Worm (Caenorhabditis elegans) whole organism, late embryonic: Measurements from ENCODE around the gene clc-9.

Experiments used
- C08G9.2 ChIP-seq: sonication (generic microtip); optimal IDR thresholded peaks from 2 replicates; lab custom pipeline; 2016; ENCODE audit warnings: mild to moderate bottlenecking, missing genetic modification characterization, moderate library complexity, missing compliant biosample characterization
- F13H6.1 ChIP-seq: sonication (generic microtip); optimal IDR thresholded peaks from 2 replicates; lab custom pipeline; 2016; ENCODE audit warnings: missing genetic modification characterization, missing compliant biosample characterization
- ahr-1 ChIP-seq: sonication (generic microtip); optimal IDR thresholded peaks from 2 replicates; lab custom pipeline; 2016; ENCODE audit warnings: missing genetic modification characterization, missing compliant biosample characterization
- ama-1 ChIP-seq: fragments of 150-350 bp; optimal IDR thresholded peaks from 2 replicates; lab custom pipeline; 2014
- ceh-19 ChIP-seq: fragments of 200-800 bp; sonication (Bioruptor generic); optimal IDR thresholded peaks from 2 replicates; lab custom pipeline; 2018; ENCODE audit warnings: mild to moderate bottlenecking, missing genetic modification characterization, missing compliant biosample characterization
- ceh-2 ChIP-seq: sonication (generic microtip); optimal IDR thresholded peaks from 2 replicates; lab custom pipeline; 2016; ENCODE audit warnings: missing genotype, missing genetic modification characterization, missing compliant biosample characterization
- ceh-22 ChIP-seq: sonication (generic microtip); optimal IDR thresholded peaks from 2 replicates; lab custom pipeline; 2017; ENCODE audit warnings: missing biosample characterization, missing genetic modification characterization
- ceh-24 ChIP-seq: sonication (generic microtip); optimal IDR thresholded peaks from 2 replicates; lab custom pipeline; 2016; ENCODE audit warnings: mild to moderate bottlenecking, missing genetic modification characterization, missing compliant biosample characterization
- ceh-30 ChIP-seq: fragments of 150-350 bp; optimal IDR thresholded peaks from 2 replicates; lab custom pipeline; 2014; ENCODE audit warnings: missing biosample characterization, missing genetic modification characterization
- ceh-31 ChIP-seq: sonication (generic microtip); optimal IDR thresholded peaks from 2 replicates; lab custom pipeline; 2016; ENCODE audit warnings: missing genetic modification characterization, missing compliant biosample characterization
- ceh-34 ChIP-seq: sonication (generic microtip); optimal IDR thresholded peaks from 2 replicates; lab custom pipeline; 2016; ENCODE audit warnings: mild to moderate bottlenecking, missing genetic modification characterization, missing compliant biosample characterization
- ceh-45 ChIP-seq: fragments of 200-800 bp; sonication (Bioruptor generic); IDR thresholded peaks from 2 replicates; pipeline ENCODE4 v1.3.6; 2022; ENCODE audit warnings: missing genetic modification reagents, missing genetic modification characterization, missing compliant biosample characterization
- ceh-9 ChIP-seq: sonication (generic microtip); optimal IDR thresholded peaks from 2 replicates; lab custom pipeline; 2016; ENCODE audit warnings: mild to moderate bottlenecking, missing genetic modification characterization, inconsistent platforms, missing compliant biosample characterization
- che-1 ChIP-seq: sonication (generic microtip); optimal IDR thresholded peaks from 2 replicates; lab custom pipeline; 2016; ENCODE audit warnings: mild to moderate bottlenecking, missing genetic modification characterization, missing compliant biosample characterization
- dmd-4 ChIP-seq: sonication (generic microtip); optimal IDR thresholded peaks from 2 replicates; lab custom pipeline; 2016; ENCODE audit warnings: borderline replicate concordance, missing genetic modification characterization, missing compliant biosample characterization
- elt-2 ChIP-seq: sonication (generic microtip); optimal IDR thresholded peaks from 2 replicates; lab custom pipeline; 2016; ENCODE audit warnings: missing genetic modification reagents, missing genetic modification characterization, missing compliant biosample characterization
- ets-4 ChIP-seq: sonication (generic microtip); optimal IDR thresholded peaks from 2 replicates; lab custom pipeline; 2016; ENCODE audit warnings: missing genetic modification characterization, missing compliant biosample characterization
- eyg-1 ChIP-seq: sonication (generic microtip); optimal IDR thresholded peaks from 2 replicates; lab custom pipeline; 2016; ENCODE audit warnings: missing genotype, missing genetic modification characterization, missing compliant biosample characterization
- gmeb-2 ChIP-seq: sonication (generic microtip); optimal IDR thresholded peaks from 2 replicates; lab custom pipeline; 2016; ENCODE audit warnings: missing genetic modification characterization, inconsistent platforms, missing compliant biosample characterization
- hlh-13 ChIP-seq: fragments of 200-800 bp; sonication (Bioruptor generic); optimal IDR thresholded peaks from 2 replicates; lab custom pipeline; 2018; ENCODE audit warnings: mild to moderate bottlenecking, missing genetic modification characterization, missing compliant biosample characterization
- hlh-8 ChIP-seq: sonication (generic microtip); optimal IDR thresholded peaks from 2 replicates; lab custom pipeline; 2016; ENCODE audit warnings: missing genotype, missing genetic modification characterization, missing compliant biosample characterization
- lim-6 ChIP-seq: sonication (generic microtip); optimal IDR thresholded peaks from 2 replicates; lab custom pipeline; 2016; ENCODE audit warnings: missing genetic modification characterization, missing compliant biosample characterization
- lin-11 ChIP-seq: fragments of 200-800 bp; sonication (Bioruptor generic); optimal IDR thresholded peaks from 2 replicates; lab custom pipeline; 2018; ENCODE audit warnings: mild to moderate bottlenecking, missing genetic modification characterization, missing compliant biosample characterization
- madf-2 ChIP-seq: sonication (generic microtip); optimal IDR thresholded peaks from 2 replicates; lab custom pipeline; 2017; ENCODE audit warnings: missing genetic modification characterization, missing compliant biosample characterization
- mec-3 ChIP-seq: sonication (generic microtip); optimal IDR thresholded peaks from 2 replicates; lab custom pipeline; 2016; ENCODE audit warnings: borderline replicate concordance, missing genetic modification characterization, missing compliant biosample characterization
- nfya-1 ChIP-seq: sonication (generic microtip); optimal IDR thresholded peaks from 2 replicates; lab custom pipeline; 2017; ENCODE audit warnings: missing genetic modification characterization, mild to moderate bottlenecking, missing compliant biosample characterization, antibody characterized with exemption, moderate library complexity
- nhr-11 ChIP-seq: fragments of 150-350 bp; optimal IDR thresholded peaks from 2 replicates; lab custom pipeline; 2014; ENCODE audit warnings: missing biosample characterization, missing genetic modification characterization
- npax-4 ChIP-seq: sonication (generic microtip); optimal IDR thresholded peaks from 2 replicates; lab custom pipeline; 2016; ENCODE audit warnings: missing genetic modification characterization, missing compliant biosample characterization
- pat-9 ChIP-seq: fragments of 200-800 bp; sonication (Bioruptor generic); optimal IDR thresholded peaks from 2 replicates; lab custom pipeline; 2018; ENCODE audit warnings: mild to moderate bottlenecking, missing genetic modification characterization, moderate library complexity, missing compliant biosample characterization
- pha-2 ChIP-seq: sonication (generic microtip); optimal IDR thresholded peaks from 2 replicates; lab custom pipeline; 2017; ENCODE audit warnings: mild to moderate bottlenecking, missing genetic modification characterization, missing compliant biosample characterization
- pha-4 ChIP-seq: fragments of 150-350 bp; optimal IDR thresholded peaks from 2 replicates; lab custom pipeline; 2018; ENCODE audit warnings: missing biosample characterization, missing genetic modification reagents, missing genetic modification characterization
- pqm-1 ChIP-seq: sonication (generic microtip); optimal IDR thresholded peaks from 2 replicates; lab custom pipeline; 2016; ENCODE audit warnings: missing genetic modification characterization, missing compliant biosample characterization
- pros-1 ChIP-seq: fragments of 150-350 bp; optimal IDR thresholded peaks from 2 replicates; lab custom pipeline; 2014; ENCODE audit warnings: missing biosample characterization, missing genetic modification reagents, missing genetic modification characterization
- rnt-1 ChIP-seq: sonication (generic microtip); optimal IDR thresholded peaks from 2 replicates; lab custom pipeline; 2016; ENCODE audit warnings: missing genetic modification characterization, missing compliant biosample characterization
- sdc-2 ChIP-seq: sonication (generic microtip); optimal IDR thresholded peaks from 2 replicates; lab custom pipeline; 2016; ENCODE audit warnings: missing genotype, missing genetic modification characterization, missing compliant biosample characterization
- syd-9 ChIP-seq: sonication (generic microtip); optimal IDR thresholded peaks from 2 replicates; lab custom pipeline; 2016; ENCODE audit warnings: mild to moderate bottlenecking, missing genetic modification characterization, moderate library complexity, missing compliant biosample characterization
- tbx-2 ChIP-seq: sonication (generic microtip); optimal IDR thresholded peaks from 2 replicates; lab custom pipeline; 2016; ENCODE audit warnings: missing genetic modification characterization, missing compliant biosample characterization
- ttx-3 ChIP-seq: sonication (generic microtip); optimal IDR thresholded peaks from 2 replicates; lab custom pipeline; 2016; ENCODE audit warnings: missing genetic modification reagents, missing genetic modification characterization, missing compliant biosample characterization
- unc-3 ChIP-seq, 2 experiments: fragments of 200-800 bp in 1 of 2; sonication (Bioruptor generic) in 1 of 2; sonication (generic microtip) in 1 of 2; conservative IDR thresholded peaks in 1 of 2; optimal IDR thresholded peaks in 1 of 2; 2 replicates each; pipeline versions ENCODE4 v1.3.6 to Lab custom; 2016 to 2022; ENCODE audit warnings: missing compliant biosample characterization in 2 of 2, missing genetic modification characterization in 2 of 2, missing genetic modification reagents in 1 of 2
- unc-42 ChIP-seq: sonication (generic microtip); optimal IDR thresholded peaks from 2 replicates; lab custom pipeline; 2016; ENCODE audit warnings: missing genotype, missing genetic modification characterization, missing compliant biosample characterization
- unc-55 ChIP-seq: sonication (generic microtip); optimal IDR thresholded peaks from 2 replicates; lab custom pipeline; 2017; ENCODE audit warnings: missing biosample characterization, missing genetic modification reagents, missing genetic modification characterization
- zip-5 ChIP-seq: sonication (generic microtip); optimal IDR thresholded peaks from 2 replicates; lab custom pipeline; 2016; ENCODE audit warnings: missing genetic modification characterization, missing compliant biosample characterization
- ztf-16 ChIP-seq: sonication (generic microtip); optimal IDR thresholded peaks from 2 replicates; lab custom pipeline; 2017; ENCODE audit warnings: missing genetic modification characterization, missing compliant biosample characterization

Gene clc-9

DNA sequence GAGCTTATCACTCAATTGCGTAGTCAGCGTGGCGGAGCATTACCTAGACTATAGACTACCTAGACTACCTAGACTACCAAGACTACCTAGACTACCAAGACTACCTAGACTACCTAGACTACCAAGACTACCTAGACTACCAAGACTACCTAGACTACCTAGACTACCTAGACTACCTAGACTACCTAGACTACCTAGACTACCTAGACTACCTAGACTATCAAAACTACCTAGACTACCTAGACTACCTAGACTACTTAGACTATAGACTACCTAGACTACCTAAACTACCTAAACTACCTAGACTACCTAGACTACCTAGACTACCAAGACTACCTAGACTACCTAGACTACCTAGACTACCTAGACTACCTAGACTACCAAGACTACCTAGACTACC is 41.8 kb upstream of the clc-9 start:
- TF ChIP-seq madf-2 (peak; percentile 57), npax-4 (peak; percentile 30), dmd-4 (tag; lab: Kevin White, UChicago) (peak; percentile 70), hlh-13 (peak; percentile 72), pat-9 (tag; lab: Kevin White, UChicago) (peak; percentile 42), lin-11 (tag; lab: Kevin White, UChicago) (peak; percentile 46), ztf-16 (tag; lab: Kevin White, UChicago) (peak; percentile 29), che-1 (peak; percentile 45)

DNA sequence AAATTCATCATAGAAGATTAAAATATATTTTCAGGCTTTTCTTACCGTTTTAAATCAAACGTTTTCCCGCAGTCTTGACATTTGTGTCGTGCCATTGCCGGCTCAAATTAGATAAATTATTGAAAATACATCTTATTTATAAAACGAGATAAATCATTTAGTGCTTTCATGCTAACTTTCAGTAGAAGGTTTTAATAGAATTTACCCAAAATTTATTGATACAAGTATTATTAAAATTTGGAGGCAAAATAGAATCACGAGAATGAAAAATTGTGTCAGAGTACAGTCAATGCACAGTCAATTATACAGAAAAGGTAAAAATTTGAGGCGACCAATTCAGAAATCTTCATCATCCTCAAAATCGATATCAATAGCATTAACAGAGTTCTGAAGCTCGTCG is 34.3 kb upstream of the clc-9 start, which contains the start of gene Y5F2A.4:
Gene Y5F2A.4, minus strand, starts transcription at position 101 of the 400 bp plus-strand sequence.
- no peak for TF ChIP-seq lim-6 (tag; lab: Kevin White, UChicago)
- no peak for TF ChIP-seq madf-2
- no peak for TF ChIP-seq ceh-19
- TF ChIP-seq nfya-1 (tag; lab: Kevin White, UChicago), result no peak
- no peak for TF ChIP-seq unc-3 (GFP tag; conservative IDR thresholded peaks at IDR 0.05; lab: Robert Waterston, UW)
- no peak for TF ChIP-seq unc-3 (tag; optimal IDR thresholded peaks at IDR 0.05; lab: Kevin White, UChicago)
- no peak for TF ChIP-seq zip-5 (tag; lab: Kevin White, UChicago)
- TF ChIP-seq ceh-2 (tag; lab: Kevin White, UChicago), result no peak
- no peak for TF ChIP-seq ceh-24 (tag; lab: Kevin White, UChicago)

DNA sequence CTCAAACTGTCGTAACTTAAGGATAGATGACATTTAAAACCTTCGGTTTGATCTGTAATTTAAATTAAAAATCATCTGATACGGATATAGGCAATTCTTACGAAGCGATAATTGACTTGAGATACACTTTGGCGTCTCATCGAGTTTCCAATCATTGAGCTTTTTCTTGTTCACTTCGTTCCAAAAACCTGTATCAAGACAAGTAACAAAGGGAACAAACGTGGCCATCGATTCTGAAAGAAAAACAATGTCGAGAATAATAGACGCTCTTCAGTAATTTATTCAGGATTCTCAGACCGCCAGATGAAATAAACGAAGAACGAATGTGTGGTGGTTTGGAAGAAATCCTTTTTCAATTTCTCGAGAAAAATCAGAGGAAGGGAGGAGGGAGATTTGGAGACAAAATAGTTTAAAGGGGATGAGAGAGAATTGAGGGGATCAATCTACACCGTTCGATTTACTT is 31.9 kb upstream of the clc-9 start, which contains the start of gene atg-7:
Gene atg-7, minus strand, starts transcription at position 233 of the 463 bp plus-strand sequence.
- TF ChIP-seq hlh-13 (no peak), ama-1 (lab: Kevin White, UChicago) (peak; percentile 26)

DNA sequence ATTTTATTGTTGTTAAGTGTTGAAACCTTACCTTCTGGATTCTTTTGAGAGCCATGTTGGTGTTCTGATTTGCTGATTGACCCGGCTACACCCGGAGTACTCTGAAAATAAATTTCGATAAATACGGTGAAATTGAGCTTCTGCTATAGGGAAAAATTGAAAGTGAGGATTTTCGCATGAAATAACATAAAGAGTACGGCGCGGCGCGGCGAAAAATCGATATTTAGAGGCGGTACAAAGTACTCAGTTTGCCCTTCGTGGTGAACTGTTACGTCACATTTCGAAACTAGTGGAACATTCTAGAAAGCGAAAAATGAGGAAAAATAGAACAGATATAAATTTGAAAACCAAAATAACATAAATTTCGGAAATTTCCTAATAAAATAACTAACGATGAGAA is 30.6 kb upstream of the clc-9 start, which contains the start of gene let-70:
Gene let-70, minus strand, starts transcription at position 101 of the 400 bp plus-strand sequence.
- no peak for TF ChIP-seq ttx-3 (tag; lab: Kevin White, UChicago)
- no peak for TF ChIP-seq eyg-1 (tag; lab: Kevin White, UChicago)
- no peak for TF ChIP-seq ceh-2 (tag; lab: Kevin White, UChicago)
- TF ChIP-seq nhr-11 (tag; lab: Kevin White, UChicago), result no peak
- no peak for TF ChIP-seq gmeb-2 (tag; lab: Kevin White, UChicago)
- no peak for TF ChIP-seq unc-55
- TF ChIP-seq, all 69 proteins: peak for 0

DNA sequence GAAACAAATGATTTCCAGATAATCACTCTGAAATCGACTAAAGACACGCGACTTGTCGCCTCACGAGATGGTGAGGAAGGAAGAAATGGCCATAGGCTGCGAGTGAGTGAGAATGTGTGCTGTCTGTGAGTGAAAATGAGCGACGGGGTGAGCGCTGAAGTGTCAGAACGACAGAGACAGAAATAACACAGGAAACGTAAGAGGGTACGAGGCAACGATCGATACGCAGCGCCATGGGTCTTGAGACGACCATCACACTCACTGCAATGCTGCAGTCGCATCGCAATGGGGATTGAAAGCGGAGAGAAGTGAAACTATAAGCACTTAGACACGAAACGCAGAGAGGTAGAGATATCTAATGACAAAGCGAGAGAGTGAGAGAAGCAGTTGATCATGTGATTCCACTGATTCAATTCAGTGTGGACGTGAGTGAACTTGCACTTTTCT is 29.9 kb upstream of the clc-9 start:
- TF ChIP-seq lim-6 (tag; lab: Kevin White, UChicago), result peak; percentile 56
- peak; percentile 18 for TF ChIP-seq mec-3 (tag; lab: Kevin White, UChicago)
- peak; percentile 94 for TF ChIP-seq tbx-2 (tag; lab: Kevin White, UChicago)
- TF ChIP-seq ceh-31 (tag; lab: Kevin White, UChicago), result peak; percentile 94
- peak; percentile 84 for TF ChIP-seq rnt-1 (tag; lab: Kevin White, UChicago)
- TF ChIP-seq hlh-8 (tag; lab: Kevin White, UChicago), result peak; percentile 66
- TF ChIP-seq nhr-11 (tag; lab: Kevin White, UChicago), result no peak
- peak; percentile 96 for TF ChIP-seq unc-42 (tag; lab: Kevin White, UChicago)
- TF ChIP-seq pha-2 (tag; lab: Kevin White, UChicago), result no peak
- peak; percentile 95 for TF ChIP-seq ceh-34
- TF ChIP-seq syd-9 (tag; lab: Kevin White, UChicago), result peak; percentile 67
- no peak for TF ChIP-seq ttx-3 (tag; lab: Kevin White, UChicago)
- no peak for TF ChIP-seq pat-9 (tag; lab: Kevin White, UChicago)
- TF ChIP-seq nfya-1 (tag; lab: Kevin White, UChicago), result peak; percentile 97
- TF ChIP-seq ceh-2 (tag; lab: Kevin White, UChicago), result peak; percentile 81
- peak; percentile 48 for TF ChIP-seq ceh-22
- TF ChIP-seq pha-4 (tag; lab: Kevin White, UChicago), result no peak
- peak; percentile 40 for TF ChIP-seq C08G9.2 (tag; lab: Kevin White, UChicago)
- no peak for TF ChIP-seq elt-2
- TF ChIP-seq pqm-1, result peak; percentile 73
- TF ChIP-seq F13H6.1 (tag; lab: Kevin White, UChicago), result peak; percentile 42
- TF ChIP-seq ceh-30 (tag; lab: Kevin White, UChicago), result peak; percentile 79
- no peak for TF ChIP-seq unc-3 (GFP tag; conservative IDR thresholded peaks at IDR 0.05; lab: Robert Waterston, UW)
- TF ChIP-seq unc-3 (tag; optimal IDR thresholded peaks at IDR 0.05; lab: Kevin White, UChicago), result peak; percentile 40
- no peak for TF ChIP-seq ceh-45
- peak; percentile 64 for TF ChIP-seq ceh-19
- peak; percentile 75 for TF ChIP-seq ets-4 (tag; lab: Kevin White, UChicago)
- TF ChIP-seq ahr-1 (tag; lab: Kevin White, UChicago), result no peak
- peak; percentile 43 for TF ChIP-seq sdc-2 (tag; lab: Kevin White, UChicago)
- no peak for TF ChIP-seq ceh-9 (tag; lab: Kevin White, UChicago)
- peak; percentile 93 for TF ChIP-seq pros-1 (tag; lab: Kevin White, UChicago)
- no peak for TF ChIP-seq hlh-13
